Fruit fly (Drosophila melanogaster) whole organism, embryonic: ENCODE results near the gene CG8051.

ENCODE experiments used
- ATbp ChIP-seq: fragments of 200-800 bp; sonication (Bioruptor generic); optimal IDR thresholded peaks from 2 replicates; lab custom pipeline; 2017; ENCODE audit warnings: missing biosample characterization, mild to moderate bottlenecking, missing genetic modification characterization, missing genetic modification reagents
- Abd-B ChIP-seq: fragments of 200-800 bp; sonication (Bioruptor generic); optimal IDR thresholded peaks from 2 replicates; lab custom pipeline; 2018; ENCODE audit warnings: missing biosample characterization, mild to moderate bottlenecking, missing genetic modification characterization, moderate library complexity
- Ada2b ChIP-seq: fragments of 200-800 bp; sonication (Bioruptor generic); IDR thresholded peaks from 2 replicates; pipeline ENCODE4 v1.3.6; 2022; ENCODE audit warnings: missing biosample characterization, missing genetic modification characterization
- Bdp1 ChIP-seq: fragments of 200-800 bp; sonication (Bioruptor generic); optimal IDR thresholded peaks from 3 replicates; lab custom pipeline; 2016; ENCODE audit warnings: missing biosample characterization, missing genetic modification characterization
- CG10654 ChIP-seq: fragments of 200-800 bp; sonication (Bioruptor generic); optimal IDR thresholded peaks from 2 replicates; lab custom pipeline; 2016; ENCODE audit warnings: missing biosample characterization, missing genetic modification characterization
- CG12659 ChIP-seq: fragments of 200-800 bp; sonication (Bioruptor generic); optimal IDR thresholded peaks from 3 replicates; lab custom pipeline; 2017; ENCODE audit warnings: mild to moderate bottlenecking, missing biosample characterization, missing genetic modification reagents, missing genetic modification characterization
- CG13424 ChIP-seq: fragments of 200-800 bp; sonication (Bioruptor generic); optimal IDR thresholded peaks from 2 replicates; lab custom pipeline; 2019; ENCODE audit warnings: missing biosample characterization, mild to moderate bottlenecking, missing genetic modification characterization, moderate library complexity
- CG14014 ChIP-seq: fragments of 200-800 bp; sonication (Bioruptor generic); IDR thresholded peaks from 2 replicates; pipeline ENCODE4 v1.3.6; 2022; ENCODE audit warnings: missing biosample characterization, missing genetic modification characterization
- CG14667 ChIP-seq: fragments of 200-800 bp; sonication (Bioruptor generic); IDR thresholded peaks from 2 replicates; pipeline ENCODE4 v1.3.6; 2022; ENCODE audit warnings: missing biosample characterization, missing genetic modification characterization
- CG1529 ChIP-seq: fragments of 200-800 bp; sonication (Bioruptor generic); optimal IDR thresholded peaks from 3 replicates; lab custom pipeline; 2018; ENCODE audit warnings: missing biosample characterization, missing genetic modification characterization
- CG15514 ChIP-seq: fragments of 200-800 bp; sonication (Bioruptor generic); optimal IDR thresholded peaks from 3 replicates; lab custom pipeline; 2017; ENCODE audit warnings: missing biosample characterization, missing genetic modification characterization, mild to moderate bottlenecking, moderate library complexity, missing genetic modification reagents
- CG15601 ChIP-seq: fragments of 200-800 bp; sonication (Bioruptor generic); optimal IDR thresholded peaks from 3 replicates; lab custom pipeline; 2019; ENCODE audit warnings: missing biosample characterization, mild to moderate bottlenecking, missing genetic modification characterization, moderate library complexity
- CG17359 ChIP-seq: fragments of 200-800 bp; sonication (Bioruptor generic); optimal IDR thresholded peaks from 3 replicates; lab custom pipeline; 2018; ENCODE audit warnings: missing biosample characterization, mild to moderate bottlenecking, missing genetic modification characterization, moderate library complexity
- CG17361 ChIP-seq: fragments of 200-800 bp; sonication (Bioruptor generic); IDR thresholded peaks from 3 replicates; pipeline ENCODE4 v1.3.6; 2022; ENCODE audit warnings: missing biosample characterization, missing genetic modification characterization
- CG18262 ChIP-seq: fragments of 200-800 bp; optimal IDR thresholded peaks from 3 replicates; lab custom pipeline; 2019; ENCODE audit warnings: missing biosample characterization, mild to moderate bottlenecking, missing genetic modification characterization, moderate library complexity
- CG3163 ChIP-seq: fragments of 200-800 bp; sonication (Bioruptor generic); optimal IDR thresholded peaks from 3 replicates; lab custom pipeline; 2016; ENCODE audit warnings: missing biosample characterization, missing genetic modification characterization
- CG34376 ChIP-seq: fragments of 200-800 bp; sonication (Bioruptor generic); optimal IDR thresholded peaks from 2 replicates; lab custom pipeline; 2018; ENCODE audit warnings: missing biosample characterization, mild to moderate bottlenecking, missing genetic modification characterization
- CG4404 ChIP-seq: fragments of 200-800 bp; sonication (Bioruptor generic); IDR thresholded peaks from 2 replicates; pipeline ENCODE4 v1.3.6; 2022; ENCODE audit warnings: missing biosample characterization, missing genetic modification characterization
- CG7271 ChIP-seq: fragments of 200-800 bp; sonication (Bioruptor generic); optimal IDR thresholded peaks from 2 replicates; lab custom pipeline; 2018; ENCODE audit warnings: missing biosample characterization, mild to moderate bottlenecking, missing genetic modification characterization, moderate library complexity
- CG7556 ChIP-seq: fragments of 200-800 bp; sonication (Bioruptor generic); optimal IDR thresholded peaks from 2 replicates; lab custom pipeline; 2017; ENCODE audit warnings: missing biosample characterization, mild to moderate bottlenecking, missing genetic modification characterization
- CG9215 ChIP-seq: fragments of 200-800 bp; sonication (Bioruptor generic); IDR thresholded peaks from 2 replicates; pipeline ENCODE4 v1.3.6; 2022; ENCODE audit warnings: missing biosample characterization, missing genetic modification characterization
- Dad ChIP-seq: fragments of 200-800 bp; sonication (Bioruptor generic); optimal IDR thresholded peaks from 3 replicates; lab custom pipeline; 2016; ENCODE audit warnings: missing biosample characterization, missing genetic modification characterization
- Dek ChIP-seq: fragments of 200-800 bp; sonication (Bioruptor generic); optimal IDR thresholded peaks from 3 replicates; lab custom pipeline; 2019; ENCODE audit warnings: missing biosample characterization, mild to moderate bottlenecking, missing genetic modification characterization, moderate library complexity
- Kr ChIP-seq: fragments of 200-800 bp; sonication (Bioruptor generic); optimal IDR thresholded peaks from 2 replicates; lab custom pipeline; 2017; ENCODE audit warnings: missing biosample characterization, mild to moderate bottlenecking, missing genetic modification characterization
- Optix ChIP-seq: fragments of 200-800 bp; sonication (Bioruptor generic); IDR thresholded peaks from 3 replicates; pipeline ENCODE4 v1.3.6; 2022; ENCODE audit warnings: missing biosample characterization, missing genetic modification characterization
- Ptx1 ChIP-seq: fragments of 200-800 bp; sonication (Bioruptor generic); IDR thresholded peaks from 2 replicates; pipeline ENCODE4 v1.3.6; 2022; ENCODE audit warnings: missing biosample characterization, missing genetic modification characterization
- Sox100B ChIP-seq: fragments of 200-800 bp; sonication (Bioruptor generic); optimal IDR thresholded peaks from 3 replicates; lab custom pipeline; 2018; ENCODE audit warnings: missing biosample characterization, mild to moderate bottlenecking, missing genetic modification characterization
- Spps ChIP-seq: fragments of 200-800 bp; sonication (Bioruptor generic); optimal IDR thresholded peaks from 2 replicates; lab custom pipeline; 2018; ENCODE audit warnings: missing biosample characterization, mild to moderate bottlenecking, missing genetic modification characterization
- chinmo ChIP-seq: fragments of 200-800 bp; sonication (Bioruptor generic); IDR thresholded peaks from 4 replicates; pipeline ENCODE4 v1.3.6; 2022; ENCODE audit warnings: missing biosample characterization, missing genetic modification characterization; ENCODE audit not compliant: partially characterized antibody
- ci ChIP-seq: fragments of 200-800 bp; sonication (Bioruptor generic); IDR thresholded peaks from 3 replicates; pipeline ENCODE4 v1.3.6; 2022; ENCODE audit warnings: missing biosample characterization, missing genetic modification characterization
- danr ChIP-seq: fragments of 200-800 bp; sonication (Bioruptor generic); IDR thresholded peaks from 2 replicates; pipeline ENCODE4 v1.3.6; 2022; ENCODE audit warnings: missing biosample characterization, missing genetic modification characterization
- disco-r ChIP-seq: fragments of 200-800 bp; sonication (Bioruptor generic); optimal IDR thresholded peaks from 2 replicates; lab custom pipeline; 2016; ENCODE audit warnings: missing biosample characterization, missing genetic modification characterization
- dmrt11E ChIP-seq: fragments of 200-800 bp; sonication (Bioruptor generic); optimal IDR thresholded peaks from 3 replicates; lab custom pipeline; 2018; ENCODE audit warnings: missing biosample characterization, mild to moderate bottlenecking, missing genetic modification characterization, moderate library complexity
- dpn ChIP-seq, 2 experiments: fragments of 200-800 bp; sonication (Bioruptor generic); optimal IDR thresholded peaks; 3 replicates each; lab custom pipeline; 2016; ENCODE audit warnings: missing biosample characterization in 2 of 2, missing genetic modification characterization in 2 of 2
- exex ChIP-seq: fragments of 200-800 bp; sonication (Bioruptor generic); optimal IDR thresholded peaks from 4 replicates; lab custom pipeline; 2018; ENCODE audit warnings: missing biosample characterization, mild to moderate bottlenecking, missing genetic modification characterization, moderate library complexity
- fd96Cb ChIP-seq: fragments of 200-800 bp; sonication (Bioruptor generic); optimal IDR thresholded peaks from 2 replicates; lab custom pipeline; 2018; ENCODE audit warnings: missing biosample characterization, mild to moderate bottlenecking, missing genetic modification characterization, moderate library complexity
- fu2 ChIP-seq: fragments of 200-800 bp; sonication (Bioruptor generic); optimal IDR thresholded peaks from 2 replicates; lab custom pipeline; 2016; ENCODE audit warnings: missing biosample characterization, missing genetic modification characterization
- gro ChIP-seq: fragments of 200-800 bp; sonication (Bioruptor generic); optimal IDR thresholded peaks from 2 replicates; lab custom pipeline; 2016; ENCODE audit warnings: missing biosample characterization, missing genetic modification characterization
- kah ChIP-seq: fragments of 200-800 bp; sonication (Bioruptor generic); optimal IDR thresholded peaks from 2 replicates; lab custom pipeline; 2018; ENCODE audit warnings: missing biosample characterization, mild to moderate bottlenecking, missing genetic modification characterization
- mirr ChIP-seq: fragments of 200-800 bp; sonication (Bioruptor generic); optimal IDR thresholded peaks from 3 replicates; lab custom pipeline; 2018; ENCODE audit warnings: missing biosample characterization, mild to moderate bottlenecking, missing genetic modification characterization
- otp ChIP-seq: fragments of 200-800 bp; sonication (Bioruptor generic); IDR thresholded peaks from 3 replicates; pipeline ENCODE4, ENCODE4 v1.3.6; 2022; ENCODE audit warnings: missing biosample characterization, missing genetic modification characterization
- pfk ChIP-seq: fragments of 200-800 bp; sonication (Bioruptor generic); optimal IDR thresholded peaks from 2 replicates; lab custom pipeline; 2018; ENCODE audit warnings: missing biosample characterization, mild to moderate bottlenecking, missing genetic modification characterization, moderate library complexity
- sc ChIP-seq, 3 experiments: fragments of >200 bp in 2 of 3; fragments of 200-800 bp in 1 of 3; sonication (Bioruptor generic) in 1 of 3; optimal IDR thresholded peaks; 2 replicates in 2 of 3; 3 replicates in 1 of 3; lab custom pipeline; 2017; ENCODE audit warnings: mild to moderate bottlenecking in 1 of 3, missing biosample characterization in 1 of 3, missing genetic modification characterization in 1 of 3, missing genetic modification reagents in 1 of 3
- seq ChIP-seq: fragments of 200-800 bp; sonication (Bioruptor generic); IDR thresholded peaks from 2 replicates; pipeline ENCODE4 v1.3.6; 2022; ENCODE audit warnings: missing biosample characterization, missing genetic modification characterization
- sima ChIP-seq: fragments of 200-800 bp; sonication (Bioruptor generic); optimal IDR thresholded peaks from 2 replicates; lab custom pipeline; 2016; ENCODE audit warnings: missing biosample characterization, missing genetic modification characterization
- sisA ChIP-seq: fragments of 200-800 bp; sonication (Bioruptor generic); IDR thresholded peaks from 2 replicates; pipeline ENCODE4 v1.3.6; 2022; ENCODE audit warnings: missing biosample characterization, missing genetic modification characterization
- slp2 ChIP-seq: fragments of 200-800 bp; sonication (Bioruptor generic); optimal IDR thresholded peaks from 2 replicates; lab custom pipeline; 2016; ENCODE audit warnings: missing biosample characterization, missing genetic modification characterization
- zen2 ChIP-seq: fragments of 200-800 bp; sonication (Bioruptor generic); IDR thresholded peaks from 3 replicates; pipeline ENCODE4 v1.3.6; 2022; ENCODE audit warnings: missing biosample characterization, missing genetic modification characterization; ENCODE audit not compliant: partially characterized antibody

The CG8051 gene

DNA sequence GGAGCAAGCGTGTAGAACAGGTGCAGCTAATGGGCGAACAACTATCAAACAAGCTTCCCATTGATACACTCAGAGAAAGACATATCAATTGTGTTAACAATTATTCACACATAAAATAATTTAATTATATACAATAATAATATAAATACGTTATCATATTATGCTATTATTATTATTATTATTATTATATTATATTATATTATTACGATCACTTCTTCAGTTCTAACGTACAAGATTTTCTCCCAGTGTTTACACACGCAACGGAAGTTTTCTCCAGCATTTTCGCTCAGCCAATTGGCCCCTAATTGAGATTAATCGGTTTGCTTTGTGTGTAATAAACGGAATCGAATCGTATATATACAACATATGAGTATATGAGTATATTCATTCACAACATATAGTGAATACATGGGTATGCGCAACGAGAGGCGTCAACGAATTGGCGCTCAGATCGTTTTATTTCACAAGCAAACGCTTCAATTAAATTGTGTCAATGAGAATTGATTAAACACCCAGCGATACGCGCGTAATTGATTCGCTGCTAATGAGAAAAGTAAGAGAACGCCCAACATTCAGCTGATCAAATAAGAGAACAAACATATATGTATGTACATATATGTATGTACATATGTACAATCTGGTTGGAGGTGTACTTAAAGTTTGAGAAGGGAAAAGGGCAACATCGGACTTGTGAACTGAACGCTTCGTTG lies 9.5 kb upstream of the CG8051 start (continued):
- TF ChIP-seq CG12659 (GFP tag; lab: Kevin White, UChicago) (peak; percentile 58), exex (tag; lab: Kevin White, UChicago) (peak; percentile 74), sisA (peak; percentile 51), CG14014 (GFP tag; lab: Robert Waterston, UW) (0 out of 2 replicates have a peak, but pooled peaks have one; percentile 39), Abd-B (GFP tag; lab: Kevin White, UChicago) (peak; percentile 20), Spps (peak; percentile 54), mirr (GFP tag; lab: Kevin White, UChicago) (peak; percentile 30), CG9215 (GFP tag; lab: Robert Waterston, UW) (0 out of 2 replicates have a peak, but pooled peaks have one; percentile 28), chinmo (GFP tag; lab: Robert Waterston, UW) (no peak), CG15514 (GFP tag; lab: Kevin White, UChicago) (peak; percentile 30), gro (GFP tag; lab: Kevin White, UChicago) (no peak), Dek (tag; lab: Kevin White, UChicago) (peak; percentile 45), disco-r (GFP tag; lab: Kevin White, UChicago) (no peak), CG7271 (tag; lab: Kevin White, UChicago) (no peak), Bdp1 (GFP tag; lab: Kevin White, UChicago) (no peak), CG34376 (peak; percentile 57), CG10654 (peak; percentile 5), CG18262 (tag; lab: Kevin White, UChicago) (peak; percentile 76), Optix (GFP tag; lab: Robert Waterston, UW) (no peak), seq (GFP tag; lab: Robert Waterston, UW) (peak; percentile 61), CG15601 (tag; lab: Kevin White, UChicago) (peak; percentile 6), CG13424 (tag; lab: Kevin White, UChicago) (peak; percentile 69), zen2 (no peak), fd96Cb (peak; percentile 42), CG4404 (GFP tag; lab: Robert Waterston, UW) (0 out of 2 replicates have a peak, but pooled peaks have one; percentile 18), dmrt11E (tag; lab: Kevin White, UChicago) (peak; percentile 63), Ada2b (GFP tag; lab: Robert Waterston, UW) (peak; percentile 59), CG3163 (peak; percentile 7), sima (GFP tag; lab: Kevin White, UChicago) (no peak), ATbp (GFP tag; lab: Kevin White, UChicago) (peak; percentile 3), Dad (GFP tag; lab: Kevin White, UChicago) (no peak), ci (GFP tag; lab: Robert Waterston, UW) (0 out of 3 replicates have a peak, but pooled peaks have one; percentile 34), CG14667 (peak; percentile 45), CG17361 (peak; percentile 79), fu2 (GFP tag; lab: Kevin White, UChicago) (no peak), CG17359 (tag; lab: Kevin White, UChicago) (peak; percentile 63), slp2 (no peak), Kr (GFP tag; lab: Kevin White, UChicago) (no peak), Ptx1 (peak; percentile 65), Sox100B (GFP tag; lab: Kevin White, UChicago) (peak; percentile 66), dpn (GFP tag; optimal IDR thresholded peaks at IDR 0.05; lab: Kevin White, UChicago) (peak in 1 of 2 experiments; percentile 48), pfk (GFP tag; lab: Kevin White, UChicago) (no peak), CG7556 (GFP tag; lab: Kevin White, UChicago) (peak; percentile 73), kah (GFP tag; lab: Kevin White, UChicago) (peak; percentile 38), danr (no peak), otp (no peak), sc (optimal IDR thresholded peaks at IDR 0.05; lab: Kevin White, UChicago) (no peak), sc (GFP tag; optimal IDR thresholded peaks at IDR 0.05; lab: Kevin White, UChicago) (peak; percentile 13), CG1529 (GFP tag; lab: Kevin White, UChicago) (peak; percentile 36)
